Fruit fly (Drosophila melanogaster): ENCODE data around the gene CG18577.

The CG18577 gene

dm6 chr3R:11177579-11177978, 18.3 kb upstream of the CG18577 start:
- TF ChIP-seq insv (optimal IDR thresholded peaks at IDR 0.05) (no peak), Sin3A (optimal IDR thresholded peaks at IDR 0.05) (no peak), Myc (optimal IDR thresholded peaks at IDR 0.05) (no peak), h (optimal IDR thresholded peaks at IDR 0.05) (no peak), ttk (optimal IDR thresholded peaks at IDR 0.05) (no peak), psq (optimal IDR thresholded peaks at IDR 0.05) (no peak)

- TF ChIP-seq psq (optimal IDR thresholded peaks at IDR 0.05) (no peak), ttk (optimal IDR thresholded peaks at IDR 0.05) (no peak), insv (optimal IDR thresholded peaks at IDR 0.05) (no peak), Sin3A (optimal IDR thresholded peaks at IDR 0.05) (no peak)
Measured at dm6 chr3R:11178300-11178699, 17.6 kb upstream of the CG18577 start.

- TF ChIP-seq Sin3A (optimal IDR thresholded peaks at IDR 0.05) (no peak), insv (optimal IDR thresholded peaks at IDR 0.05) (no peak), psq (optimal IDR thresholded peaks at IDR 0.05) (no peak), ttk (optimal IDR thresholded peaks at IDR 0.05) (no peak), h (optimal IDR thresholded peaks at IDR 0.05) (no peak), Myc (optimal IDR thresholded peaks at IDR 0.05) (no peak)
Measured at dm6 chr3R:11196648-11197388, 926 bp downstream of the CG18577 start.

dm6 chr3R:11197389-11197716, 1.5 kb downstream of the CG18577 start, which contains the start of gene cu:
Gene cu, plus strand, starts transcription at chr3R:11197592.
- TF ChIP-seq ttk (optimal IDR thresholded peaks at IDR 0.05) (no peak), insv (optimal IDR thresholded peaks at IDR 0.05) (no peak)

dm6 chr3R:11198062-11198472, 2.2 kb downstream of the CG18577 start:
- no peak for TF ChIP-seq psq (optimal IDR thresholded peaks at IDR 0.05)
- TF ChIP-seq insv (optimal IDR thresholded peaks at IDR 0.05), result no peak
- no peak for TF ChIP-seq h (optimal IDR thresholded peaks at IDR 0.05)
- no peak for TF ChIP-seq Myc (optimal IDR thresholded peaks at IDR 0.05)
- no peak for TF ChIP-seq ttk (optimal IDR thresholded peaks at IDR 0.05)
- TF ChIP-seq Sin3A (optimal IDR thresholded peaks at IDR 0.05), result no peak

dm6 chr3R:11199227-11199835, 3.4 kb downstream of the CG18577 start:
- no peak for TF ChIP-seq h (optimal IDR thresholded peaks at IDR 0.05)
- no peak for TF ChIP-seq ttk (optimal IDR thresholded peaks at IDR 0.05)
- no peak for TF ChIP-seq Sin3A (optimal IDR thresholded peaks at IDR 0.05)
- TF ChIP-seq psq (optimal IDR thresholded peaks at IDR 0.05), result no peak
- no peak for TF ChIP-seq Myc (optimal IDR thresholded peaks at IDR 0.05)
- TF ChIP-seq insv (optimal IDR thresholded peaks at IDR 0.05), result no peak

dm6 chr3R:11200042-11200884, 4.4 kb downstream of the CG18577 start:
- no peak for TF ChIP-seq Myc (optimal IDR thresholded peaks at IDR 0.05)

- TF ChIP-seq psq (optimal IDR thresholded peaks at IDR 0.05), result no peak
- TF ChIP-seq h (optimal IDR thresholded peaks at IDR 0.05), result no peak
- TF ChIP-seq insv (optimal IDR thresholded peaks at IDR 0.05), result no peak
- no peak for TF ChIP-seq Myc (optimal IDR thresholded peaks at IDR 0.05)
- TF ChIP-seq ttk (optimal IDR thresholded peaks at IDR 0.05), result no peak
- no peak for TF ChIP-seq Sin3A (optimal IDR thresholded peaks at IDR 0.05)
Measured at dm6 chr3R:11200885-11201421, 5.1 kb downstream of the CG18577 start.

- TF ChIP-seq Myc (optimal IDR thresholded peaks at IDR 0.05), result no peak
- no peak for TF ChIP-seq insv (optimal IDR thresholded peaks at IDR 0.05)
- TF ChIP-seq psq (optimal IDR thresholded peaks at IDR 0.05), result no peak
- no peak for TF ChIP-seq Sin3A (optimal IDR thresholded peaks at IDR 0.05)
- TF ChIP-seq ttk (optimal IDR thresholded peaks at IDR 0.05), result no peak
- TF ChIP-seq h (optimal IDR thresholded peaks at IDR 0.05), result no peak
Measured at dm6 chr3R:11208766-11209331, 13.0 kb downstream of the CG18577 start.

dm6 chr3R:11209801-11210402, 14.0 kb downstream of the CG18577 start, which contains the start of the genes SdhC and Tctp:
Gene SdhC, minus strand, starts transcription at chr3R:11209849.
Gene Tctp, plus strand, starts transcription at chr3R:11210247.
- TF ChIP-seq Myc (optimal IDR thresholded peaks at IDR 0.05) (no peak), Sin3A (optimal IDR thresholded peaks at IDR 0.05) (no peak), psq (optimal IDR thresholded peaks at IDR 0.05) (no peak), h (optimal IDR thresholded peaks at IDR 0.05) (no peak), ttk (optimal IDR thresholded peaks at IDR 0.05) (no peak), insv (optimal IDR thresholded peaks at IDR 0.05) (no peak)

dm6 chr3R:11211291-11212061, 15.6 kb downstream of the CG18577 start:
- TF ChIP-seq insv (optimal IDR thresholded peaks at IDR 0.05), result no peak
- no peak for TF ChIP-seq Sin3A (optimal IDR thresholded peaks at IDR 0.05)
- no peak for TF ChIP-seq h (optimal IDR thresholded peaks at IDR 0.05)
- TF ChIP-seq psq (optimal IDR thresholded peaks at IDR 0.05), result no peak
- TF ChIP-seq ttk (optimal IDR thresholded peaks at IDR 0.05), result no peak
- no peak for TF ChIP-seq Myc (optimal IDR thresholded peaks at IDR 0.05)
